Fruit fly (Drosophila melanogaster): ENCODE measurements around the gene Ranbp21.

DNA sequence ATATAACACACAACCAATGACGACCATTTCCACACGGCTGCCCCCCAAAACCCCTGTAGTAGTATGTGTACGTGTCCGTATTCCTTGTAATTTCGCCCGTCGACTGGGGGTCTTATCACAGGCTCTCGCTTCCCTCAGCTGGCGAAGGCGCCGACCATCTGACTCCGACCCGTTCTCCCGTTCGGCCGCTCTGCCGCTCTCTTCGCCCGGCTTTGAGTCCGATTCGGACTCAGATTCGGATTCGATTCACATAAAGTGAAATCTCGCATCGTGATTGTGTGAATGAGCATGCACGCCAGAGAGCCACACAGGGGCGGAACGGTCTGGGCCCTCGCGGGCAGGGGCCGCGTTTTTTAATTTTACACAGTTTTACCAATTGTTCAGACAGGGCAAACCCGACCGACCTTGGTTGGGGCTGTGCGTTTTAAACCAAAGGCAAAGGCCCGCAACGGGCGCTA lies 13.6 kb upstream of the Ranbp21 start:
- TF ChIP-seq EcR (GFP tag; optimal IDR thresholded peaks at IDR 0.05) = no peak
- no peak for TF ChIP-seq pan (optimal IDR thresholded peaks at IDR 0.05)
